Worm (Caenorhabditis elegans) whole organism, L4/young adult: ENCODE results near the gene mls-2.

Source experiments
- W03F9.2 ChIP-seq: fragments of 150-350 bp; optimal IDR thresholded peaks from 2 replicates; lab custom pipeline; 2014; ENCODE audit warnings: missing biosample characterization, missing genetic modification characterization
- dao-5 ChIP-seq: sonication (generic microtip); optimal IDR thresholded peaks from 2 replicates; lab custom pipeline; 2016; ENCODE audit warnings: missing genotype, missing genetic modification characterization, moderate library complexity, missing compliant biosample characterization

ce11 chrX:4782197-4782596 lies 20.8 kb upstream of the mls-2 start, which contains the start of gene hum-10:
- no peak for TF ChIP-seq W03F9.2 (tag; lab: Kevin White, UChicago)
- TF ChIP-seq dao-5 (tag; lab: Kevin White, UChicago): no peak
